Worm (Caenorhabditis elegans) whole organism, L1 larva: ENCODE data around the gene tmd-2.

Experiments
- F16B12.6 ChIP-seq: fragments of 150-350 bp; optimal IDR thresholded peaks from 2 replicates; lab custom pipeline; 2014; ENCODE audit warnings: missing biosample characterization, missing genetic modification characterization
- ama-1 ChIP-seq: fragments of 150-350 bp; optimal IDR thresholded peaks from 2 replicates; lab custom pipeline; 2014
- dsc-1 ChIP-seq: sonication (generic microtip); optimal IDR thresholded peaks from 2 replicates; lab custom pipeline; 2016; ENCODE audit warnings: mild to moderate bottlenecking, missing genetic modification characterization, missing compliant biosample characterization
- efl-1 ChIP-seq, 4 experiments: fragments of 150-350 bp; optimal IDR thresholded peaks in 3 of 4; peaks in 1 of 4; 1 replicate in 1 of 4; 2 replicates in 3 of 4; lab custom pipeline; 2014; ENCODE audit warnings: missing biosample characterization in 2 of 4, missing genetic modification characterization in 2 of 4, missing genetic modification reagents in 2 of 4
- elt-2 ChIP-seq: sonication (generic microtip); optimal IDR thresholded peaks from 2 replicates; lab custom pipeline; 2016; ENCODE audit warnings: missing genetic modification characterization, mild to moderate bottlenecking, inconsistent platforms, missing compliant biosample characterization, missing genetic modification reagents
- ets-5 ChIP-seq: fragments of 200-800 bp; sonication (Bioruptor generic); IDR thresholded peaks from 2 replicates; pipeline ENCODE4 v1.3.6; 2022; ENCODE audit warnings: missing genetic modification characterization, missing compliant biosample characterization
- fkh-4 ChIP-seq: sonication (generic microtip); optimal IDR thresholded peaks from 2 replicates; lab custom pipeline; 2016; ENCODE audit warnings: missing compliant biosample characterization, missing genetic modification characterization, borderline replicate concordance
- hlh-4 ChIP-seq: sonication (generic microtip); optimal IDR thresholded peaks from 2 replicates; lab custom pipeline; 2016; ENCODE audit warnings: mild to moderate bottlenecking, missing genetic modification characterization, missing compliant biosample characterization
- isw-1 ChIP-seq: fragments of 200-800 bp; sonication (Bioruptor generic); IDR thresholded peaks from 2 replicates; pipeline ENCODE4 v1.3.6; 2022; ENCODE audit warnings: missing genetic modification characterization, missing compliant biosample characterization
- lin-13 ChIP-seq: fragments of 150-350 bp; optimal IDR thresholded peaks from 2 replicates; lab custom pipeline; 2014; ENCODE audit warnings: missing biosample characterization, missing genetic modification reagents, missing genetic modification characterization
- lin-14 ChIP-seq: fragments of 200-800 bp; sonication (Bioruptor generic); optimal IDR thresholded peaks from 2 replicates; lab custom pipeline; 2018; ENCODE audit warnings: mild to moderate bottlenecking, missing genetic modification characterization, moderate library complexity, missing compliant biosample characterization
- lin-15B ChIP-seq: fragments of 150-350 bp; sonication (generic microtip); optimal IDR thresholded peaks from 3 replicates; lab custom pipeline; 2014; ENCODE audit warnings: missing biosample characterization, missing genetic modification characterization
- lin-35 ChIP-seq, 2 experiments: fragments of 150-350 bp; optimal IDR thresholded peaks; 2 replicates each; lab custom pipeline; 2014; ENCODE audit warnings: missing biosample characterization in 2 of 2, missing genetic modification characterization in 2 of 2, missing genetic modification reagents in 2 of 2
- lir-3 ChIP-seq: sonication (generic microtip); optimal IDR thresholded peaks from 2 replicates; lab custom pipeline; 2016; ENCODE audit warnings: mild to moderate bottlenecking, missing genetic modification characterization, moderate library complexity, missing compliant biosample characterization; ENCODE audit not compliant: poor library complexity
- mef-2 ChIP-seq: fragments of 150-350 bp; optimal IDR thresholded peaks from 2 replicates; lab custom pipeline; 2014; ENCODE audit warnings: missing biosample characterization, missing genetic modification characterization
- nhr-19 ChIP-seq: fragments of 200-800 bp; sonication (Bioruptor generic); conservative IDR thresholded peaks from 2 replicates; pipeline ENCODE4 v1.3.6; 2022; ENCODE audit warnings: missing genetic modification characterization, missing compliant biosample characterization
- nhr-20 ChIP-seq: sonication (generic microtip); optimal IDR thresholded peaks from 2 replicates; lab custom pipeline; 2016; ENCODE audit warnings: mild to moderate bottlenecking, missing genetic modification characterization, missing compliant biosample characterization
- nhr-28 ChIP-seq: fragments of 150-350 bp; optimal IDR thresholded peaks from 2 replicates; lab custom pipeline; 2014; ENCODE audit warnings: missing biosample characterization, missing genetic modification characterization
- nhr-90 ChIP-seq: sonication (generic microtip); optimal IDR thresholded peaks from 2 replicates; lab custom pipeline; 2016; ENCODE audit warnings: mild to moderate bottlenecking, missing genetic modification characterization, missing compliant biosample characterization; ENCODE audit not compliant: poor library complexity
- pag-3 ChIP-seq: sonication (generic microtip); optimal IDR thresholded peaks from 2 replicates; lab custom pipeline; 2017; ENCODE audit warnings: missing genetic modification characterization, mild to moderate bottlenecking, missing compliant biosample characterization, antibody characterized with exemption, borderline replicate concordance; ENCODE audit not compliant: insufficient read depth
- rnt-1 ChIP-seq: sonication (generic microtip); optimal IDR thresholded peaks from 2 replicates; lab custom pipeline; 2016; ENCODE audit warnings: mild to moderate bottlenecking, missing genetic modification characterization, moderate library complexity, missing compliant biosample characterization
- skn-1 ChIP-seq: fragments of 150-350 bp; optimal IDR thresholded peaks from 2 replicates; lab custom pipeline; 2014; ENCODE audit warnings: missing biosample characterization, missing genetic modification characterization
- snpc-4 ChIP-seq: fragments of 150-350 bp; optimal IDR thresholded peaks from 2 replicates; lab custom pipeline; 2014; ENCODE audit warnings: missing biosample characterization, missing genetic modification characterization
- snu-23 ChIP-seq: sonication (generic microtip); optimal IDR thresholded peaks from 2 replicates; lab custom pipeline; 2016; ENCODE audit warnings: missing genetic modification characterization, missing compliant biosample characterization
- sup-37 ChIP-seq: fragments of 200-800 bp; sonication (Bioruptor generic); optimal IDR thresholded peaks from 2 replicates; lab custom pipeline; 2018; ENCODE audit warnings: mild to moderate bottlenecking, missing genetic modification characterization, missing compliant biosample characterization
- unc-30 ChIP-seq: sonication (generic microtip); optimal IDR thresholded peaks from 2 replicates; lab custom pipeline; 2017; ENCODE audit warnings: missing biosample characterization, missing genetic modification characterization
- unc-62 ChIP-seq: fragments of 150-350 bp; optimal IDR thresholded peaks from 2 replicates; lab custom pipeline; 2014; ENCODE audit warnings: missing biosample characterization, missing genetic modification reagents, missing genetic modification characterization
- xbp-1 ChIP-seq: sonication (generic microtip); optimal IDR thresholded peaks from 2 replicates; lab custom pipeline; 2016; ENCODE audit warnings: missing genetic modification characterization, missing compliant biosample characterization
- zag-1 ChIP-seq: fragments of 150-350 bp; optimal IDR thresholded peaks from 2 replicates; lab custom pipeline; 2014; ENCODE audit warnings: missing biosample characterization, missing genetic modification characterization
- zip-4 ChIP-seq: fragments of 200-800 bp; sonication (Bioruptor generic); optimal IDR thresholded peaks from 2 replicates; lab custom pipeline; 2018; ENCODE audit warnings: mild to moderate bottlenecking, missing genetic modification characterization, moderate library complexity, missing compliant biosample characterization

tmd-2 gene

ce11 chrV:8302522-8302921 is 31.9 kb upstream of the tmd-2 start, which contains the start of gene sel-9 (continued):
- TF ChIP-seq lir-3 (tag; lab: Kevin White, UChicago) (no peak), skn-1 (tag; lab: Kevin White, UChicago) (peak; percentile 37), isw-1 (peak; percentile 25; the same call in 1 of the 2 replicates), efl-1 (optimal IDR thresholded peaks at IDR 0.05; lab: Kevin White, UChicago) (peak; percentile 47 to 90), efl-1 (GFP tag; optimal IDR thresholded peaks at IDR 0.05 in 1 of 2; lab: Kevin White, UChicago) (peak; percentile 92 to 99), zip-4 (GFP tag; lab: Kevin White, UChicago) (no peak), xbp-1 (peak; percentile 79), ets-5 (GFP tag; lab: Robert Waterston, UW) (no peak), zag-1 (no peak), hlh-4 (no peak), lin-15B (tag; lab: Kevin White, UChicago) (peak; percentile 29), fkh-4 (tag; lab: Kevin White, UChicago) (no peak), nhr-19 (GFP tag; lab: Robert Waterston, UW) (peak; percentile 54), snpc-4 (tag; lab: Kevin White, UChicago) (peak; percentile 60), dsc-1 (tag; lab: Kevin White, UChicago) (peak; percentile 24), snu-23 (GFP tag; lab: Kevin White, UChicago) (peak; percentile 60), rnt-1 (tag; lab: Kevin White, UChicago) (peak; percentile 43)

DNA sequence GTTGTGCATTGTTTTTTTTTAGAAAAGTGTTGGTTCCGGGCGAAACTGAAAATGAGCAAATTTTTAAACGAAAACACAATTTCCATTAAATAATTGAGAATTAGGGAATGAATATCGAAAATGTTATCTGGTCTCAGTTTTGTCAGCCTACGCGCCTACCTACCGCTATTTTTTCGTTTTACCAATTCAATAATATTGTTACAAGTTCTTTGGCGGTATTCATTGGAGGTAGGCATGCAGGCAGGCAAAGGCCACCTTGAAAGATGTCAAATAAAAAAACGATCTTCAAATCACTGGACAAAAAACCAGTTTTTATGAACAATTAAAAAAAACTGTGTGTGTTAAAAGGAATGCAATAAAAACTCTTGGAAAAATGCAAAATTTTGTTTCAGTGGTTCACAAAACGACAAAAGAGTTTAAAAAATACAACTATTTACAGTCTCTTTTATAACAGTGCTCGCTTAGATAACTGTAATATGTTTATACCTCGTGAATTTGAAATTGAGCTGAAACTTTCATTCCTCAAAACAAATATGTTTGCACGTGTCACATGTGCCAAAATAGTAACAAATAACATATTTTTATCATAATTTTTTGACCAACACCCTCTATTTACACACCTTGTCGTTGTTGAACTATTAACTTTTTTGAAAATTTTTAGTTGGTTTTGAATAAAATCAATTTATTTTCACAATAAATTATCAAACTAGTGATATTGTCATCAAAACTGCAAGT is 29.8 kb upstream of the tmd-2 start, which contains the start of gene W02D7.11:
TSS of gene W02D7.11 (minus strand) at position 51 of the 735 bp plus-strand sequence.
- TF ChIP-seq lin-35 (GFP tag; optimal IDR thresholded peaks at IDR 0.05; lab: Kevin White, UChicago) (peak in 1 of 2 experiments; percentile 30), elt-2 (tag; lab: Kevin White, UChicago) (peak; percentile 64), efl-1 (optimal IDR thresholded peaks at IDR 0.05; lab: Kevin White, UChicago) (no peak), efl-1 (GFP tag; optimal IDR thresholded peaks at IDR 0.05 in 1 of 2; lab: Kevin White, UChicago) (peak in 1 of 2 experiments; percentile 21), nhr-28 (tag; lab: Kevin White, UChicago) (no peak), unc-30 (tag; lab: Kevin White, UChicago) (no peak), snpc-4 (tag; lab: Kevin White, UChicago) (no peak)

ce11 chrV:8305940-8306339 is 28.5 kb upstream of the tmd-2 start:
- TF ChIP-seq lin-35 (GFP tag; optimal IDR thresholded peaks at IDR 0.05; lab: Kevin White, UChicago) = no peak
- TF ChIP-seq elt-2 (tag; lab: Kevin White, UChicago) = peak; percentile 60
- TF ChIP-seq lin-15B (tag; lab: Kevin White, UChicago) = no peak
- no peak for TF ChIP-seq lin-14
- no peak for TF ChIP-seq sup-37 (GFP tag; lab: Kevin White, UChicago)
- no peak for TF ChIP-seq F16B12.6 (tag; lab: Kevin White, UChicago)
- TF ChIP-seq efl-1 (optimal IDR thresholded peaks at IDR 0.05; lab: Kevin White, UChicago) = no peak
- TF ChIP-seq efl-1 (GFP tag; optimal IDR thresholded peaks at IDR 0.05 in 1 of 2; lab: Kevin White, UChicago) = no peak
- TF ChIP-seq, all 84 proteins: peak for 1

- TF ChIP-seq unc-62 (GFP tag; lab: Kevin White, UChicago) = no peak
- no peak for TF ChIP-seq nhr-90 (tag; lab: Kevin White, UChicago)
- TF ChIP-seq ama-1 (lab: Kevin White, UChicago) = no peak
- TF ChIP-seq pag-3 (tag; lab: Kevin White, UChicago) = no peak
- no peak for TF ChIP-seq fkh-4 (tag; lab: Kevin White, UChicago)
- TF ChIP-seq lin-13 = no peak
- TF ChIP-seq mef-2 (tag; lab: Kevin White, UChicago) = no peak
Measured at ce11 chrV:8306366-8306765, 28.1 kb upstream of the tmd-2 start, which contains the start of gene W02D7.8. W02D7.8 (minus strand) TSS chrV:8306466.

ce11 chrV:8307013-8307412 is 27.4 kb upstream of the tmd-2 start:
- TF ChIP-seq nhr-20 (tag; lab: Kevin White, UChicago) (no peak), lin-35 (GFP tag; optimal IDR thresholded peaks at IDR 0.05; lab: Kevin White, UChicago) (peak in 1 of 2 experiments; percentile 23), elt-2 (tag; lab: Kevin White, UChicago) (peak; percentile 73), efl-1 (optimal IDR thresholded peaks at IDR 0.05; lab: Kevin White, UChicago) (no peak), efl-1 (GFP tag; optimal IDR thresholded peaks at IDR 0.05 in 1 of 2; lab: Kevin White, UChicago) (peak in 1 of 2 experiments; percentile 57)
